Fruit fly (Drosophila melanogaster) whole organism, embryonic: ENCODE data around the gene Rgl.
A peak's percentile ranks its signal among the peaks of the same experiment; 100 is the strongest.

Experiments
- Atf-2 ChIP-seq: fragments of 200-800 bp; sonication (Bioruptor generic); optimal IDR thresholded peaks from 2 replicates; lab custom pipeline; 2016; ENCODE audit warnings: missing biosample characterization, missing genetic modification characterization
- CG10565 ChIP-seq: fragments of 200-800 bp; sonication (Bioruptor generic); optimal IDR thresholded peaks from 3 replicates; lab custom pipeline; 2016; ENCODE audit warnings: missing biosample characterization, mild to moderate bottlenecking, missing genetic modification characterization
- CG10979 ChIP-seq: fragments of 200-800 bp; sonication (Bioruptor generic); optimal IDR thresholded peaks from 2 replicates; lab custom pipeline; 2018; ENCODE audit warnings: missing biosample characterization, mild to moderate bottlenecking, missing genetic modification characterization, moderate library complexity
- CG11696 ChIP-seq: fragments of 200-800 bp; sonication (Bioruptor generic); IDR thresholded peaks from 2 replicates; pipeline ENCODE4 v1.3.6; 2022; ENCODE audit warnings: missing biosample characterization, missing genetic modification characterization
- CG13123 ChIP-seq: fragments of 200-800 bp; sonication (Bioruptor generic); optimal IDR thresholded peaks from 2 replicates; lab custom pipeline; 2016; ENCODE audit warnings: missing biosample characterization, missing genetic modification characterization
- CG15269 ChIP-seq: fragments of 200-800 bp; sonication (Bioruptor generic); optimal IDR thresholded peaks from 2 replicates; lab custom pipeline; 2018; ENCODE audit warnings: missing biosample characterization, mild to moderate bottlenecking, missing genetic modification characterization, moderate library complexity
- CG1832 ChIP-seq: fragments of 200-800 bp; sonication (Bioruptor generic); optimal IDR thresholded peaks from 2 replicates; lab custom pipeline; 2017; ENCODE audit warnings: missing biosample characterization, mild to moderate bottlenecking, missing genetic modification characterization, inconsistent platforms
- CG2199 ChIP-seq: fragments of 200-800 bp; sonication (Bioruptor generic); IDR thresholded peaks from 3 replicates; pipeline ENCODE4 v1.3.6; 2022; ENCODE audit warnings: missing biosample characterization, missing genetic modification characterization
- CG30020 ChIP-seq: fragments of 200-800 bp; optimal IDR thresholded peaks from 2 replicates; lab custom pipeline; 2019; ENCODE audit warnings: missing biosample characterization, mild to moderate bottlenecking, missing genetic modification characterization, moderate library complexity
- CG3838 ChIP-seq: fragments of 200-800 bp; sonication (Bioruptor generic); optimal IDR thresholded peaks from 3 replicates; lab custom pipeline; 2016; ENCODE audit warnings: missing biosample characterization, missing genetic modification characterization
- CG7745 ChIP-seq: fragments of 200-800 bp; sonication (Bioruptor generic); optimal IDR thresholded peaks from 2 replicates; lab custom pipeline; 2018; ENCODE audit warnings: missing biosample characterization, mild to moderate bottlenecking, missing genetic modification characterization, moderate library complexity
- CrebB ChIP-seq: fragments of 200-800 bp; sonication (Bioruptor generic); optimal IDR thresholded peaks from 3 replicates; lab custom pipeline; 2018; ENCODE audit warnings: missing biosample characterization, mild to moderate bottlenecking, missing genetic modification characterization
- E2f1 ChIP-seq: fragments of 200-800 bp; sonication (Bioruptor generic); IDR thresholded peaks from 2 replicates; pipeline ENCODE4 v1.3.6; 2022; ENCODE audit warnings: missing biosample characterization, missing genetic modification characterization
- Ets65A ChIP-seq: fragments of 200-800 bp; sonication (Bioruptor generic); peaks from one replicate; lab custom pipeline; 2016; ENCODE audit warnings: missing biosample characterization, missing genetic modification characterization
- Kr ChIP-seq: fragments of 200-800 bp; sonication (Bioruptor generic); optimal IDR thresholded peaks from 2 replicates; lab custom pipeline; 2017; ENCODE audit warnings: missing biosample characterization, mild to moderate bottlenecking, missing genetic modification characterization
- Oli ChIP-seq: fragments of 200-800 bp; sonication (Bioruptor generic); optimal IDR thresholded peaks from 2 replicates; lab custom pipeline; 2018; ENCODE audit warnings: missing biosample characterization, mild to moderate bottlenecking, missing genetic modification characterization, moderate library complexity
- PHDP ChIP-seq: fragments of 200-800 bp; sonication (Bioruptor generic); optimal IDR thresholded peaks from 3 replicates; lab custom pipeline; 2018; ENCODE audit warnings: missing biosample characterization, mild to moderate bottlenecking, missing genetic modification characterization, moderate library complexity
- Ptx1 ChIP-seq: fragments of 200-800 bp; sonication (Bioruptor generic); IDR thresholded peaks from 2 replicates; pipeline ENCODE4 v1.3.6; 2022; ENCODE audit warnings: missing biosample characterization, missing genetic modification characterization
- Trl ChIP-seq, 3 experiments: fragments of >200 bp in 2 of 3; fragments of 200-800 bp in 1 of 3; sonication (Bioruptor generic) in 1 of 3; optimal IDR thresholded peaks; 2 replicates in 1 of 3; 3 replicates in 2 of 3; lab custom pipeline; 2016 to 2017; ENCODE audit warnings: missing biosample characterization in 1 of 3, missing genetic modification characterization in 1 of 3
- Vsx1 ChIP-seq: fragments of 200-800 bp; sonication (Bioruptor generic); optimal IDR thresholded peaks from 2 replicates; lab custom pipeline; 2017; ENCODE audit warnings: missing biosample characterization, mild to moderate bottlenecking, missing genetic modification characterization, missing genetic modification reagents
- Xbp1 ChIP-seq: fragments of 200-800 bp; sonication (Bioruptor generic); optimal IDR thresholded peaks from 3 replicates; lab custom pipeline; 2016; ENCODE audit warnings: missing biosample characterization, mild to moderate bottlenecking, missing genetic modification characterization
- bowl ChIP-seq: fragments of 200-800 bp; sonication (Bioruptor generic); IDR thresholded peaks from 2 replicates; pipeline ENCODE4 v1.3.6; 2022; ENCODE audit warnings: missing biosample characterization, missing genetic modification characterization
- cas ChIP-seq: fragments of 200-800 bp; sonication (Bioruptor generic); IDR thresholded peaks from 2 replicates; pipeline ENCODE4 v1.3.6; 2022; ENCODE audit warnings: missing biosample characterization, missing genetic modification characterization
- cato ChIP-seq: fragments of 200-800 bp; sonication (Bioruptor generic); optimal IDR thresholded peaks from 2 replicates; lab custom pipeline; 2016; ENCODE audit warnings: missing biosample characterization, missing genetic modification characterization, borderline replicate concordance
- crc ChIP-seq: fragments of 200-800 bp; sonication (Bioruptor generic); optimal IDR thresholded peaks from 2 replicates; lab custom pipeline; 2016; ENCODE audit warnings: missing biosample characterization, missing genetic modification characterization
- dm ChIP-seq: fragments of 200-800 bp; sonication (Bioruptor generic); optimal IDR thresholded peaks from 3 replicates; lab custom pipeline; 2016; ENCODE audit warnings: missing biosample characterization, missing genetic modification characterization
- fu2 ChIP-seq: fragments of 200-800 bp; sonication (Bioruptor generic); optimal IDR thresholded peaks from 2 replicates; lab custom pipeline; 2016; ENCODE audit warnings: missing biosample characterization, missing genetic modification characterization
- her ChIP-seq: fragments of 200-800 bp; sonication (Bioruptor generic); optimal IDR thresholded peaks from 2 replicates; lab custom pipeline; 2016; ENCODE audit warnings: missing biosample characterization, missing genetic modification characterization
- lab ChIP-seq: fragments of 200-800 bp; sonication (Bioruptor generic); optimal IDR thresholded peaks from 3 replicates; lab custom pipeline; 2017; ENCODE audit warnings: missing biosample characterization, missing genetic modification characterization, mild to moderate bottlenecking, moderate library complexity, missing genetic modification reagents
- nau ChIP-seq: fragments of 200-800 bp; sonication (Bioruptor generic); optimal IDR thresholded peaks from 3 replicates; lab custom pipeline; 2017; ENCODE audit warnings: missing biosample characterization, mild to moderate bottlenecking, missing genetic modification characterization, missing genetic modification reagents
- onecut ChIP-seq: fragments of 200-800 bp; sonication (Bioruptor generic); IDR thresholded peaks from 2 replicates; pipeline ENCODE4 v1.3.6; 2022; ENCODE audit warnings: missing biosample characterization, missing genetic modification characterization
- pan ChIP-seq, 4 experiments: fragments of >200 bp in 3 of 4; fragments of 200-800 bp in 1 of 4; sonication (Bioruptor generic) in 1 of 4; optimal IDR thresholded peaks in 3 of 4; IDR thresholded peaks in 1 of 4; 2 replicates each; pipeline versions ENCODE4 v1.3.6 to Lab custom; 2017 to 2022; ENCODE audit warnings: missing biosample characterization in 2 of 4, missing genetic modification characterization in 2 of 4, mixed read lengths in 1 of 4
- pros ChIP-seq: fragments of 200-800 bp; sonication (Bioruptor generic); optimal IDR thresholded peaks from 3 replicates; lab custom pipeline; 2019; ENCODE audit warnings: missing biosample characterization, mild to moderate bottlenecking, missing genetic modification characterization, moderate library complexity
- pzg ChIP-seq: fragments of 200-800 bp; sonication (Bioruptor generic); optimal IDR thresholded peaks from 3 replicates; lab custom pipeline; 2018; ENCODE audit warnings: missing biosample characterization, mild to moderate bottlenecking, missing genetic modification characterization, moderate library complexity
- seq ChIP-seq: fragments of 200-800 bp; sonication (Bioruptor generic); IDR thresholded peaks from 2 replicates; pipeline ENCODE4 v1.3.6; 2022; ENCODE audit warnings: missing biosample characterization, missing genetic modification characterization
- shn ChIP-seq: fragments of 200-800 bp; sonication (Bioruptor generic); optimal IDR thresholded peaks from 3 replicates; lab custom pipeline; 2016; ENCODE audit warnings: missing biosample characterization, missing genetic modification characterization
- stc ChIP-seq: fragments of 200-800 bp; sonication (Bioruptor generic); IDR thresholded peaks from 2 replicates; pipeline ENCODE4 v1.3.6; 2022; ENCODE audit warnings: missing biosample characterization, missing genetic modification characterization
- stwl ChIP-seq: fragments of 200-800 bp; sonication (Bioruptor generic); optimal IDR thresholded peaks from 3 replicates; lab custom pipeline; 2018; ENCODE audit warnings: missing biosample characterization, mild to moderate bottlenecking, missing genetic modification characterization, moderate library complexity
- tio ChIP-seq: fragments of 200-800 bp; sonication (Bioruptor generic); optimal IDR thresholded peaks from 2 replicates; lab custom pipeline; 2017; ENCODE audit warnings: missing biosample characterization, missing genetic modification characterization, inconsistent platforms
- twi ChIP-seq: fragments of 200-800 bp; optimal IDR thresholded peaks from 2 replicates; lab custom pipeline; 2019; ENCODE audit warnings: missing biosample characterization, mild to moderate bottlenecking, missing genetic modification characterization, moderate library complexity
- vnd ChIP-seq: fragments of 200-800 bp; sonication (Bioruptor generic); IDR thresholded peaks from 3 replicates; pipeline ENCODE4 v1.3.6; 2022; ENCODE audit warnings: missing biosample characterization, missing genetic modification characterization; ENCODE audit not compliant: partially characterized antibody

Gene Rgl

dm6 chr3L:13949440-13950066, 24.4 kb upstream of the Rgl start (continued):
- no peak for TF ChIP-seq bowl (GFP tag; lab: Robert Waterston, UW)
- TF ChIP-seq dm = no peak
- TF ChIP-seq nau (GFP tag; lab: Kevin White, UChicago) = no peak
- TF ChIP-seq CG13123 (GFP tag; lab: Kevin White, UChicago) = no peak
- no peak for TF ChIP-seq vnd (GFP tag; lab: Robert Waterston, UW)
- TF ChIP-seq Ptx1 (GFP tag; lab: Robert Waterston, UW) = no peak
- peak; percentile 84; the same call in 2 of the 3 replicates for TF ChIP-seq CG2199 (GFP tag; lab: Robert Waterston, UW)
- no peak for TF ChIP-seq CG30020
- peak; percentile 56; the same call in 1 of the 2 replicates for TF ChIP-seq stc (GFP tag; lab: Robert Waterston, UW)
- TF ChIP-seq CrebB = no peak
- no peak for TF ChIP-seq CG10565 (GFP tag; lab: Kevin White, UChicago)
- TF ChIP-seq seq (GFP tag; lab: Robert Waterston, UW) = peak; percentile 45; the same call in 1 of the 2 replicates
- TF ChIP-seq pros (GFP tag; lab: Kevin White, UChicago) = no peak
- TF ChIP-seq shn (GFP tag; lab: Kevin White, UChicago) = no peak
- TF ChIP-seq Ets65A (GFP tag; lab: Kevin White, UChicago) = peak; percentile 79
- no peak for TF ChIP-seq Atf-2 (GFP tag; lab: Kevin White, UChicago)
- TF ChIP-seq Trl (optimal IDR thresholded peaks at IDR 0.05; lab: Kevin White, UChicago) = peak; percentile 21 to 48
- no peak for TF ChIP-seq Trl (GFP tag; optimal IDR thresholded peaks at IDR 0.05; lab: Kevin White, UChicago)
- no peak for TF ChIP-seq Oli (tag; lab: Kevin White, UChicago)
- no peak for TF ChIP-seq lab (GFP tag; lab: Kevin White, UChicago)
- no peak for TF ChIP-seq Vsx1 (GFP tag; lab: Kevin White, UChicago)
- peak; percentile 90 for TF ChIP-seq CG1832 (GFP tag; lab: Kevin White, UChicago)
- TF ChIP-seq tio (GFP tag; lab: Kevin White, UChicago) = peak; percentile 23
- TF ChIP-seq cato (GFP tag; lab: Kevin White, UChicago) = no peak
- no peak for TF ChIP-seq Kr (GFP tag; lab: Kevin White, UChicago)
- TF ChIP-seq CG11696 (GFP tag; lab: Robert Waterston, UW) = 0 out of 2 replicates have a peak, but pooled peaks have one; percentile 30
- no peak for TF ChIP-seq onecut (GFP tag; lab: Robert Waterston, UW)
- TF ChIP-seq cas (GFP tag; lab: Robert Waterston, UW) = no peak
- no peak for TF ChIP-seq crc
- no peak for TF ChIP-seq CG7745 (tag; lab: Kevin White, UChicago)
- peak; percentile 47 for TF ChIP-seq stwl (tag; lab: Kevin White, UChicago)
- peak; percentile 22 for TF ChIP-seq Xbp1 (GFP tag; lab: Kevin White, UChicago)
- TF ChIP-seq pan (optimal IDR thresholded peaks at IDR 0.05; lab: Kevin White, UChicago) = no peak
- peak in 1 of 2 experiments; percentile 45 for TF ChIP-seq pan (GFP tag; optimal IDR thresholded peaks at IDR 0.05 in 1 of 2, IDR thresholded peaks at IDR 0.05 in 1 of 2)
- TF ChIP-seq E2f1 (GFP tag; lab: Robert Waterston, UW) = no peak
- no peak for TF ChIP-seq CG15269 (tag; lab: Kevin White, UChicago)
- no peak for TF ChIP-seq CG3838
- TF ChIP-seq twi (tag; lab: Kevin White, UChicago) = no peak
- TF ChIP-seq PHDP (tag; lab: Kevin White, UChicago) = no peak
- no peak for TF ChIP-seq fu2 (GFP tag; lab: Kevin White, UChicago)
- TF ChIP-seq her (GFP tag; lab: Kevin White, UChicago) = no peak
- no peak for TF ChIP-seq CG10979
- no peak for TF ChIP-seq pzg (GFP tag; lab: Kevin White, UChicago)
